Worm (Caenorhabditis elegans) whole organism, late embryonic: ENCODE measurements around the gene nrde-4.

ENCODE experiments used
- ahr-1 ChIP-seq: sonication (generic microtip); optimal IDR thresholded peaks from 2 replicates; lab custom pipeline; 2016; ENCODE audit warnings: missing genetic modification characterization, missing compliant biosample characterization
- ama-1 ChIP-seq: fragments of 150-350 bp; optimal IDR thresholded peaks from 2 replicates; lab custom pipeline; 2014
- nfya-1 ChIP-seq: sonication (generic microtip); optimal IDR thresholded peaks from 2 replicates; lab custom pipeline; 2017; ENCODE audit warnings: missing genetic modification characterization, mild to moderate bottlenecking, missing compliant biosample characterization, antibody characterized with exemption, moderate library complexity
- nhr-11 ChIP-seq: fragments of 150-350 bp; optimal IDR thresholded peaks from 2 replicates; lab custom pipeline; 2014; ENCODE audit warnings: missing biosample characterization, missing genetic modification characterization
- pha-4 ChIP-seq: fragments of 150-350 bp; optimal IDR thresholded peaks from 2 replicates; lab custom pipeline; 2018; ENCODE audit warnings: missing biosample characterization, missing genetic modification reagents, missing genetic modification characterization
- pros-1 ChIP-seq: fragments of 150-350 bp; optimal IDR thresholded peaks from 2 replicates; lab custom pipeline; 2014; ENCODE audit warnings: missing biosample characterization, missing genetic modification reagents, missing genetic modification characterization
- unc-55 ChIP-seq: sonication (generic microtip); optimal IDR thresholded peaks from 2 replicates; lab custom pipeline; 2017; ENCODE audit warnings: missing biosample characterization, missing genetic modification reagents, missing genetic modification characterization

- TF ChIP-seq ahr-1 (no peak), pha-4 (tag; lab: Kevin White, UChicago) (no peak), nhr-11 (tag; lab: Kevin White, UChicago) (no peak), unc-55 (GFP tag; lab: Kevin White, UChicago) (no peak), nfya-1 (tag; lab: Kevin White, UChicago) (no peak), ama-1 (lab: Kevin White, UChicago) (no peak), pros-1 (tag; lab: Kevin White, UChicago) (no peak)
Observed at ce11 chrIV:7623868-7624267, 30.2 kb downstream of the nrde-4 start.
